Worm (Caenorhabditis elegans): ENCODE measurements around the gene C26F1.1.

DNA sequence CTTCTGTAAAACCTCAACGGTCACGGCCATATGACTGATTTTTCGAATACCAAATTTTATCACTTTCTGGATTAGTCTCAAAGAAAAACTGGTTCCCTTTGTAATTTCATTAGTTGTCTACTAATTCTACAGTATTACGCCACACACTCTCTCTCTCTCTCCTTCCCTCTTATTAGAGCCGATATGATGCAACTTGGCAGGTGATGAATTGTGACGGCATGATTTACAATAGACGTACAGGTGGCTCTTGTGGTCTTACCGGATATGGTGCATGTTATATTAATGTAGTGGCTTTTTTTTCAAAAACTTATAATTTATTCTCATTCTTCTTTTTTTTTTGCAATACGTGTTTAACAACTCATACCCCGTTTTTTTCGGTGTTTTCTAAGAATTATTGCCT is 43.3 kb upstream of the C26F1.1 start:
- TF ChIP-seq him-1 (tag; optimal IDR thresholded peaks at IDR 0.05) (no peak), dao-5 (tag; optimal IDR thresholded peaks at IDR 0.05) (no peak)
